Worm (Caenorhabditis elegans): ENCODE data around the gene col-99.
A peak's percentile ranks its signal among the peaks of the same experiment; 100 is the strongest.
"Not testable (repeated sequence)": the region's sequence is repeated elsewhere in the genome, so short reads cannot be mapped to it uniquely, and the experiment has no call there.

The col-99 gene

DNA sequence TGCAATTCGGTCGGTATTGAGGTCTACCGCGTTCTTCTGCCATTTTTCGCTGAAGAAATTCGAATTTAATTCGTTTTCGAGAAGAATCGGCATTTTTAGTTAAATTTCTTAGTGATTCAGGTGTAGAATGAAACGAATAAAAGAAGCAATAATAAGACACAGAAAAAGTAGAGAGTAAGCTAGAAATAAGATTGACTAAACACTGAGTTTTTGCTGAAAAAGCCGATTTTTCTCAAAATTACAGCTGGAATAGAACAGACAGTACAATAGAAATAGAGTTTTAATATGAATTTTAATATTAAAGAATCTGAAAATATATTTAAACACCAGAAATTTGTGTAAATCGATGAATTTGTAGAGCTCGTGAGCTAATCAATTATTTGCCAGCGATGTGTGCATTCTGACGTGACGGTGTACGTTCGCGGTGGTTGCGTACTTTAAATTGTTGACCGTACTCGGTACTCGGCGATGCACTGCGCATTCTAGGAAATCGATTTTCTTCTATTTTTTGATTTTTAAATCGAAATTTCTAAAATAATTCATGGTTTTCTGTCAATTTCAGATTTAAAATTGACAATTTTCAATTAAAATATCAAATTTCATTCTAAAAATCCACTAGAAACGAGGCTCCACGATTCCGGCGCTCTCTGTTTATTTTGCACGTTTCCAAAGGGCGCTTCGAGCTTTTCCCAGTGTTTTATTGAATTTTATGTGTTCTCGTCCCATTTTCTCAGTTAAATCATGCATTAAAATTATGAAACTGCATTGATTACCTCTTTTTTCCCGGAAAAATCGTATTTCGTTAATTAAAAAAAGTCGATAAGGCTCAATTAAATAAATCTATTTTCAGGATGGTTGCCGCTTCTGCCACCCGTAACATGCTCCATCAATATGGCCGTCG is 21.6 kb downstream of the col-99 start, which contains the start of the genes grld-1 and cox-6C:
Gene grld-1, minus strand, starts transcription at position 51 of the 901 bp plus-strand sequence.
Gene cox-6C, plus strand, starts transcription at position 851 of the 901 bp plus-strand sequence.
- TF ChIP-seq ref-1 (GFP tag; conservative IDR thresholded peaks at IDR 0.05): no peak
- peak; percentile 60 for TF ChIP-seq T22C8.4 (GFP tag; IDR thresholded peaks at IDR 0.05)
- peak; percentile 32 for TF ChIP-seq cog-1 (tag; optimal IDR thresholded peaks at IDR 0.05)
- no peak for TF ChIP-seq tab-1 (GFP tag; IDR thresholded peaks at IDR 0.05)
- TF ChIP-seq flt-1 (GFP tag; IDR thresholded peaks at IDR 0.05): 0 out of 2 replicates have a peak, but pooled peaks have one; percentile 3
- TF ChIP-seq ztf-23 (GFP tag; IDR thresholded peaks at IDR 0.05): no peak

DNA sequence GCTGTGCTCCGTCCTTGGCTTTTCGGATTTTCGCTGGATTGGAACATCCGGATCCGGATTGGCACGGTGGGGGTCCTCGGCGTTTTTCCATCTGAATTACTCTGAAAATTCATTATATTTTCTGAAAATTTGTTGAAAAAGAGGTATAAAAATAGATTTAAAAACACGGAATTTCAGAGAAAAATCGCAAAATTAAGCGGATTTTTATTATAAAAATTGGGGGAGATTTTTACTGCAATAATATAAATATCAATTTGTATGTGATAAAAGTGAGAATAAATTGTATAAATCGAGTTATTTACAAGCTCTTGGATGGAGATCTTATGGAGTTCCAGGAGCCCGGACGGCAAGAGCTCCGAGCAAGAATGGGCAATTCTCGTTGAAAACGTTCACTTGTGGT is 26.1 kb downstream of the col-99 start, which contains the start of gene tut-1:
Gene tut-1, minus strand, starts transcription at position 101 of the 400 bp plus-strand sequence.
- no peak for TF ChIP-seq klf-2 (GFP tag; conservative IDR thresholded peaks at IDR 0.05)

DNA sequence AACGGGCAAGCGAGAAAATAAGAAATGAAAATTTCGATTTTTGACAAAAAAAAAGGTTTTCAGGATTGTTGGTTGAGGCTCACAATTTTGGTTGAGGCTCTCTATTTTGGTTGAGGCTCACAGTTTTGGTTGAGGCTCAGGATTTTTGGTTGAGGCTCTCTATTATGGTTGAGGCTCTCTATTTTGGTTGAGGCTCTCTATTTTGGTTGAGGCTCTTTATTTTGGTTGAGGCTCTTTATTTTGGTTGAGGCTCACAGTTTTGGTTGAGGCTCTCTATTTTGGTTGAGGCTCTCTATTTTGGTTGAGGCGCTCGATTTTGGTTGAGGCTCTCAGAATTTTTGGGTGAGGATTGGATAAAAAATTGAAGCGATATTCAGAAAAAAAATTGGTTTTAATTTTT is 27.9 kb downstream of the col-99 start:
- TF ChIP-seq cog-1 (tag; optimal IDR thresholded peaks at IDR 0.05) (no peak), klf-2 (GFP tag; conservative IDR thresholded peaks at IDR 0.05) (no peak), ztf-29 (GFP tag; IDR thresholded peaks at IDR 0.05) (no peak)

DNA sequence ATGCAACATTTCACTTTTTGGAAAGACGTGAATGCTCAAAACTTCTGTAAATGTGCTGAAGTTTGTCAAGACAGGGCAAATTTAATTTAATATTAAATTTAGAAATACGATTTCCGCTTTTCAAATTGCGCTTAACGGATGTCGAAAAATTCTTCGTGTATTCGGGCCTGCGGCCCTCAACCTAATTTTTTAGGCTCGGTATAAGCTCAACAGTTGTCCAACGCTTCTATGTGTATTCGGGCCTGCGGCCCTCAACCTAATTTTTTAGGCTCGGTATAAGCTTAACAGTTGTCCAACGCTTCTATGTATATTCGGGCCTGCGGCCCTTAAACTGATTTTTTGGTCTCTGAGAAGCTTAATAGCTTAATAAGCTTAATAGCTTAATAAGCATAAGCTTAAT is 28.9 kb downstream of the col-99 start:
- TF ChIP-seq klf-2 (GFP tag; conservative IDR thresholded peaks at IDR 0.05): no peak
- no peak for TF ChIP-seq T22C8.4 (GFP tag; IDR thresholded peaks at IDR 0.05)
- no peak for TF ChIP-seq ztf-29 (GFP tag; IDR thresholded peaks at IDR 0.05)
- no peak for TF ChIP-seq tab-1 (GFP tag; IDR thresholded peaks at IDR 0.05)
- no peak for TF ChIP-seq ref-1 (GFP tag; conservative IDR thresholded peaks at IDR 0.05)
- no peak for TF ChIP-seq cog-1 (tag; optimal IDR thresholded peaks at IDR 0.05)
- no peak for TF ChIP-seq med-1 (GFP tag; optimal IDR thresholded peaks at IDR 0.05; ENCODE audit: insufficient read depth)
- no peak for TF ChIP-seq ztf-23 (GFP tag; IDR thresholded peaks at IDR 0.05)
- TF ChIP-seq flt-1 (GFP tag; IDR thresholded peaks at IDR 0.05): no peak

DNA sequence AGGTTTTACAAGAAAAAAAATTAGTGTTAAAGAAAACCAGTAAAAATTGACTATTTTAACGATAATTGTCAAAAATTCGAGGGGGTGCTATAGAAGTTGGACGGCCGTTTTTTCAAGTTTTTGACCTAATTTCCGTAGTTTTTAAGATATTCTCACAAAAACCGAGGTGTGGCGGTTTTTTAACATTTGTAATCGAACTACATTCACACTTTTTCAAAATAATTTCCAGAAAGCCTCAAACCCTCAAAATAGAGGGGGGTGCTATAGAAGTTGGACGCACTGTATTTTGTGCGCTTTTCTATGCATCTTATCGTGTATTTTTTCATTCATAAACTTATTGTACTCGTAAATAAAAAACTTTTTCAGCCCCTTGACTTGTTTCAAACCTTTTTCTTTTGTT is 36.3 kb downstream of the col-99 start, which contains the start of gene F29C4.4:
Gene F29C4.4, plus strand, starts transcription at position 301 of the 400 bp plus-strand sequence.
- TF ChIP-seq med-1 (GFP tag; optimal IDR thresholded peaks at IDR 0.05; ENCODE audit: insufficient read depth); tab-1 (GFP tag; IDR thresholded peaks at IDR 0.05); flt-1 (GFP tag; IDR thresholded peaks at IDR 0.05): not testable (repeated sequence)

DNA sequence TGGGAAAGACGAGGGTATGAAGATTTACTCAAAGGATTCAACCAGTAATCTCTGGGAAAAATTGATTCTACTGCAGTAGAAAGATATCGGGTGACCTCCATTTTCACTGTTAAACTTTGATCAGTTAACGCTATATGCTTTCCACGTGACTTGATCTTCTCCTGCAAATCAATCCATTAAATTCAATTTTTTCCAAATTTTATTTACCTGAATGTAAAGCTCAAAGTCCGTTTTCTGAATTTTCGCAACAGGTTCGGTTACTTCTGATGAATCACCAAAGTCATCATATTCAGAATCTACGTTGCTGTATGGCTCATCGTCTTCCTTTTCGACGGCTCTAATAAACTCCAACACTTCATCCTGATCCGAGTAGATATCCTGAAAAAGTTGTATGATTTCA is 38.4 kb downstream of the col-99 start, which contains the start of gene B0545.4:
Gene B0545.4, minus strand, starts transcription at position 101 of the 400 bp plus-strand sequence.
- TF ChIP-seq ztf-23 (GFP tag; IDR thresholded peaks at IDR 0.05): no peak
- TF ChIP-seq T22C8.4 (GFP tag; IDR thresholded peaks at IDR 0.05): no peak
- TF ChIP-seq flt-1 (GFP tag; IDR thresholded peaks at IDR 0.05): no peak
- TF ChIP-seq klf-2 (GFP tag; conservative IDR thresholded peaks at IDR 0.05): no peak

DNA sequence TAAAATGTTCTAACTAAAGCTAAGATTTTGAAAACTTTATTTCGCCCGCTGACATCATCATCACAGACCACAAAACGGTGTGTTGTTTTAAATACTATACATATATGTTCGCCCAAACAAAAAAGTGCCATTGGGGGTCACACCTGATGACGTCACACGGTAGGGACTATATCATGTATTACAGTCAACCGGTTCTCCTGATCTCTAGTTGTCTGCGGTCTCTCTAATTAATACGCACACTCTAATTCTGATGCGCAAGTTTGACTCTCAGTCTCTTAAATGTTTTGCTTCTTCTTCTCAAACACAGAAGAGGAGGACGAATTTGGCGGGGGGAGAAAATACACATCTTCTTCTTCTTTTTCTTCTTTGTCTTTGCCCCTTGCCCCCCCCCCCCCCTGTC is 44.9 kb downstream of the col-99 start:
- TF ChIP-seq tab-1 (GFP tag; IDR thresholded peaks at IDR 0.05) (no peak), ztf-29 (GFP tag; IDR thresholded peaks at IDR 0.05) (no peak), ztf-23 (GFP tag; IDR thresholded peaks at IDR 0.05) (no peak), cog-1 (tag; optimal IDR thresholded peaks at IDR 0.05) (no peak), med-1 (GFP tag; optimal IDR thresholded peaks at IDR 0.05; ENCODE audit: insufficient read depth) (no peak), ref-1 (GFP tag; conservative IDR thresholded peaks at IDR 0.05) (no peak), klf-2 (GFP tag; conservative IDR thresholded peaks at IDR 0.05) (no peak), T22C8.4 (GFP tag; IDR thresholded peaks at IDR 0.05) (no peak), flt-1 (GFP tag; IDR thresholded peaks at IDR 0.05) (no peak)

DNA sequence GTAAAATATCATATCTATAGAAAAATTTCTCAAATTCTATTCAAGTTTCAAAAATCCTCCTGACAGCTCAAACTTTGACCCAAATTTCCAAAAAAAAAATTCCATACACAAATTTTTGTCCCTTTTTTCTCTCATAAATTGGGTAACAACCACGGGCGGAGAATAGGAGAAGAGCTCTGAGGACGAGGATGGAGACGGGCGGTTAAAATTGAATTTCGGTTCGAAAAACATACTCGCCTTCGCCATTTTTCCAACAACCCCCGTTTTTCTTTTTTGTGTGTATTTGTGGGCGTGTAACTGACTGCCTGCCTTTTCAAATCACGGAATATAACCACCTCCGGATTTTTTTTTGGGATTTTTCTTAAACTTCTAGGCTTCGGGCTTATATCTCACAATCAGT is 50.0 kb downstream of the col-99 start:
- TF ChIP-seq tab-1 (GFP tag; IDR thresholded peaks at IDR 0.05) (no peak), ref-1 (GFP tag; conservative IDR thresholded peaks at IDR 0.05) (no peak), ztf-23 (GFP tag; IDR thresholded peaks at IDR 0.05) (no peak), cog-1 (tag; optimal IDR thresholded peaks at IDR 0.05) (no peak), flt-1 (GFP tag; IDR thresholded peaks at IDR 0.05) (no peak), T22C8.4 (GFP tag; IDR thresholded peaks at IDR 0.05) (no peak), ztf-29 (GFP tag; IDR thresholded peaks at IDR 0.05) (no peak), klf-2 (GFP tag; conservative IDR thresholded peaks at IDR 0.05) (no peak), med-1 (GFP tag; optimal IDR thresholded peaks at IDR 0.05; ENCODE audit: insufficient read depth) (no peak)

DNA sequence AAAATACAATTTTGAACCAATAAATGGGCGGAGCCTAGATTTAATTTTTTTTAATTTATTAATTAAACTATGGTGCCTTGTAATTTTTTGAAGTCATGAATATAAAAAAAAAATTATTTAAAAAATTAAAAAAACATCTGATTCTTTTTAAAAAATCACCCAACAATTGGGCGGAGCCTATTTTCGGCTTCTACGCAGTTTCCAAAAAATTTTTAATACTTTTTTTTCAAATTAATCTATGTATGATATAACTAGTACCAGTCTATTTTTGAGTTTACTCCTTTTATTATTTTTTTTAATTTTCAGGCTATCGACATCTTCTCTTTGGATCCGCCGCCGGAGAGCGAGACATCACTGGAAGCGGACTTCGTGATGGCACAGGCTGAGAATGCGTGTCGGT is 56.0 kb downstream of the col-99 start, which contains the start of gene tpa-1:
Gene tpa-1, plus strand, starts transcription at position 301 of the 400 bp plus-strand sequence.
- TF ChIP-seq ztf-29 (GFP tag; IDR thresholded peaks at IDR 0.05) (no peak), med-1 (GFP tag; optimal IDR thresholded peaks at IDR 0.05; ENCODE audit: insufficient read depth) (no peak), T22C8.4 (GFP tag; IDR thresholded peaks at IDR 0.05) (no peak), tab-1 (GFP tag; IDR thresholded peaks at IDR 0.05) (no peak), klf-2 (GFP tag; conservative IDR thresholded peaks at IDR 0.05) (no peak), ref-1 (GFP tag; conservative IDR thresholded peaks at IDR 0.05) (no peak), cog-1 (tag; optimal IDR thresholded peaks at IDR 0.05) (no peak), flt-1 (GFP tag; IDR thresholded peaks at IDR 0.05) (no peak), ztf-23 (GFP tag; IDR thresholded peaks at IDR 0.05) (no peak)

DNA sequence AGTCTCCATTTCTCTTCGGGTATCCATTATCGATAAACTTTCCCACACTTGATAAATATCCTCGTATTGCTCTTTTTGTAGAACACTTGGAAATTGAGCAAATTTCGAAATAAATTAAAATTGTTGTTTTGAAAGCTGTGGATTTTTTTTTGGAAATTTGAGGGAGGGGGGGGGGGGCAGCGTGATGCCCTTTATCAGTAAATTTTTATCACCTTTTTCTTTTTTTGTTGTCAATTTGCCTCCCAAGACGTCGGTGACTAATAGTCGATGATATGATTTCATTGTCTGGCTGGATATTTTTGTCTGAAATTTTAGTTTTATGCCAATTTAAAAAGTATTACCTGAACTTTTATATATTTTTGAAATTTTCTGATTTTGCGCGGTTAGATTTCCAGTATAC is 57.7 kb downstream of the col-99 start, which contains the start of gene scl-23:
Gene scl-23, minus strand, starts transcription at position 101 of the 400 bp plus-strand sequence.
- TF ChIP-seq cog-1 (tag; optimal IDR thresholded peaks at IDR 0.05): no peak
- TF ChIP-seq ref-1 (GFP tag; conservative IDR thresholded peaks at IDR 0.05): no peak
- no peak for TF ChIP-seq ztf-29 (GFP tag; IDR thresholded peaks at IDR 0.05)
- TF ChIP-seq med-1 (GFP tag; optimal IDR thresholded peaks at IDR 0.05; ENCODE audit: insufficient read depth): no peak
- TF ChIP-seq klf-2 (GFP tag; conservative IDR thresholded peaks at IDR 0.05): no peak
- no peak for TF ChIP-seq ztf-23 (GFP tag; IDR thresholded peaks at IDR 0.05)
- no peak for TF ChIP-seq T22C8.4 (GFP tag; IDR thresholded peaks at IDR 0.05)
- no peak for TF ChIP-seq tab-1 (GFP tag; IDR thresholded peaks at IDR 0.05)
- TF ChIP-seq flt-1 (GFP tag; IDR thresholded peaks at IDR 0.05): no peak
